Fruit fly (Drosophila melanogaster) whole organism, embryonic: Measurements from ENCODE around the gene Grasp65.

Experiments
- B-H1 ChIP-seq: fragments of 200-800 bp; sonication (Bioruptor generic); IDR thresholded peaks from 3 replicates; pipeline ENCODE4 v1.3.6; 2022; ENCODE audit warnings: missing biosample characterization, missing genetic modification characterization
- B-H2 ChIP-seq: fragments of 200-800 bp; sonication (Bioruptor generic); optimal IDR thresholded peaks from 2 replicates; lab custom pipeline; 2018; ENCODE audit warnings: missing biosample characterization, mild to moderate bottlenecking, missing genetic modification characterization
- BEAF-32 ChIP-seq: fragments of 200-800 bp; sonication (Bioruptor generic); optimal IDR thresholded peaks from 3 replicates; lab custom pipeline; 2017; ENCODE audit warnings: missing biosample characterization, missing genetic modification characterization, mild to moderate bottlenecking, moderate library complexity, missing genetic modification reagents
- CG10431 ChIP-seq: fragments of 200-800 bp; sonication (Bioruptor generic); optimal IDR thresholded peaks from 3 replicates; lab custom pipeline; 2018; ENCODE audit warnings: missing biosample characterization, mild to moderate bottlenecking, missing genetic modification characterization
- CG11695 ChIP-seq: fragments of 200-800 bp; sonication (Bioruptor generic); IDR thresholded peaks from 3 replicates; pipeline ENCODE4 v1.3.6; 2022; ENCODE audit warnings: missing biosample characterization, missing genetic modification characterization
- CG11696 ChIP-seq: fragments of 200-800 bp; sonication (Bioruptor generic); IDR thresholded peaks from 2 replicates; pipeline ENCODE4 v1.3.6; 2022; ENCODE audit warnings: missing biosample characterization, missing genetic modification characterization
- CG12744 ChIP-seq: fragments of 200-800 bp; sonication (Bioruptor generic); optimal IDR thresholded peaks from 2 replicates; lab custom pipeline; 2016; ENCODE audit warnings: missing biosample characterization, missing genetic modification characterization
- CG14014 ChIP-seq: fragments of 200-800 bp; sonication (Bioruptor generic); IDR thresholded peaks from 2 replicates; pipeline ENCODE4 v1.3.6; 2022; ENCODE audit warnings: missing biosample characterization, missing genetic modification characterization
- CG15269 ChIP-seq: fragments of 200-800 bp; sonication (Bioruptor generic); optimal IDR thresholded peaks from 2 replicates; lab custom pipeline; 2018; ENCODE audit warnings: missing biosample characterization, mild to moderate bottlenecking, missing genetic modification characterization, moderate library complexity
- CG15479 ChIP-seq: fragments of 200-800 bp; sonication (Bioruptor generic); optimal IDR thresholded peaks from 3 replicates; lab custom pipeline; 2019; ENCODE audit warnings: missing biosample characterization, mild to moderate bottlenecking, missing genetic modification characterization, moderate library complexity
- CG15514 ChIP-seq: fragments of 200-800 bp; sonication (Bioruptor generic); optimal IDR thresholded peaks from 3 replicates; lab custom pipeline; 2017; ENCODE audit warnings: missing biosample characterization, missing genetic modification characterization, mild to moderate bottlenecking, moderate library complexity, missing genetic modification reagents
- CG1602 ChIP-seq: fragments of 200-800 bp; sonication (Bioruptor generic); optimal IDR thresholded peaks from 3 replicates; lab custom pipeline; 2016; ENCODE audit warnings: missing biosample characterization, missing genetic modification characterization
- CG1832 ChIP-seq: fragments of 200-800 bp; sonication (Bioruptor generic); optimal IDR thresholded peaks from 2 replicates; lab custom pipeline; 2017; ENCODE audit warnings: missing biosample characterization, mild to moderate bottlenecking, missing genetic modification characterization, inconsistent platforms
- CG3281 ChIP-seq: fragments of 200-800 bp; sonication (Bioruptor generic); optimal IDR thresholded peaks from 3 replicates; lab custom pipeline; 2017; ENCODE audit warnings: missing biosample characterization, mild to moderate bottlenecking, missing genetic modification characterization
- CG33213 ChIP-seq: fragments of 200-800 bp; sonication (Bioruptor generic); optimal IDR thresholded peaks from 3 replicates; lab custom pipeline; 2016; ENCODE audit warnings: missing biosample characterization, missing genetic modification characterization
- CG3407 ChIP-seq: fragments of 200-800 bp; sonication (Bioruptor generic); optimal IDR thresholded peaks from 2 replicates; lab custom pipeline; 2018; ENCODE audit warnings: missing biosample characterization, mild to moderate bottlenecking, missing genetic modification characterization
- CG6791 ChIP-seq: fragments of 200-800 bp; sonication (Bioruptor generic); IDR thresholded peaks from 3 replicates; pipeline ENCODE4 v1.3.6; 2022; ENCODE audit warnings: missing biosample characterization, missing genetic modification characterization; ENCODE audit not compliant: partially characterized antibody
- CG8388 ChIP-seq: fragments of 200-800 bp; sonication (Bioruptor generic); optimal IDR thresholded peaks from 2 replicates; lab custom pipeline; 2019; ENCODE audit warnings: missing biosample characterization, mild to moderate bottlenecking, missing genetic modification characterization, moderate library complexity
- CTCF ChIP-seq: fragments of 200-800 bp; sonication (Bioruptor generic); optimal IDR thresholded peaks from 2 replicates; lab custom pipeline; 2017; ENCODE audit warnings: missing biosample characterization, mild to moderate bottlenecking, missing genetic modification characterization, moderate library complexity
- CkIIα-i1 ChIP-seq: fragments of 200-800 bp; sonication (Bioruptor generic); IDR thresholded peaks from 2 replicates; pipeline ENCODE4 v1.3.6; 2022; ENCODE audit warnings: missing biosample characterization, missing genetic modification characterization
- D19A ChIP-seq: fragments of 200-800 bp; optimal IDR thresholded peaks from 3 replicates; lab custom pipeline; 2019; ENCODE audit warnings: missing biosample characterization, mild to moderate bottlenecking, missing genetic modification characterization, moderate library complexity
- Doc3 ChIP-seq: fragments of 200-800 bp; sonication (Bioruptor generic); IDR thresholded peaks from 3 replicates; pipeline ENCODE4 v1.3.6; 2022; ENCODE audit warnings: missing biosample characterization, missing genetic modification characterization; ENCODE audit not compliant: partially characterized antibody
- Hand ChIP-seq: fragments of 200-800 bp; sonication (Bioruptor generic); optimal IDR thresholded peaks from 2 replicates; lab custom pipeline; 2017; ENCODE audit warnings: mild to moderate bottlenecking, missing biosample characterization, missing genetic modification reagents, missing genetic modification characterization
- Hmr ChIP-seq: fragments of 200-800 bp; sonication (Bioruptor generic); optimal IDR thresholded peaks from 3 replicates; lab custom pipeline; 2017; ENCODE audit warnings: mild to moderate bottlenecking, missing biosample characterization, missing genetic modification reagents, missing genetic modification characterization
- Mes4 ChIP-seq: fragments of 200-800 bp; sonication (Bioruptor generic); optimal IDR thresholded peaks from 2 replicates; lab custom pipeline; 2016; ENCODE audit warnings: missing biosample characterization, missing genetic modification characterization
- Mrtf ChIP-seq: fragments of 200-800 bp; sonication (Bioruptor generic); IDR thresholded peaks from 3 replicates; pipeline ENCODE4 v1.3.6; 2022; ENCODE audit warnings: missing biosample characterization, missing genetic modification characterization
- Scr ChIP-seq: fragments of 200-800 bp; sonication (Bioruptor generic); IDR thresholded peaks from 2 replicates; pipeline ENCODE4 v1.3.6; 2022; ENCODE audit warnings: missing biosample characterization, missing genetic modification characterization; ENCODE audit not compliant: partially characterized antibody
- Sox102F ChIP-seq: fragments of 200-800 bp; sonication (Bioruptor generic); optimal IDR thresholded peaks from 2 replicates; lab custom pipeline; 2018; ENCODE audit warnings: missing biosample characterization, mild to moderate bottlenecking, missing genetic modification characterization, moderate library complexity
- Sry-δ ChIP-seq: fragments of 200-800 bp; sonication (Bioruptor generic); optimal IDR thresholded peaks from 2 replicates; lab custom pipeline; 2016; ENCODE audit warnings: missing biosample characterization, missing genetic modification characterization
- abd-A ChIP-seq: fragments of 200-800 bp; sonication (Bioruptor generic); optimal IDR thresholded peaks from 3 replicates; lab custom pipeline; 2019; ENCODE audit warnings: missing biosample characterization, mild to moderate bottlenecking, missing genetic modification characterization, moderate library complexity
- bab2 ChIP-seq: fragments of 200-800 bp; sonication (Bioruptor generic); optimal IDR thresholded peaks from 2 replicates; lab custom pipeline; 2016; ENCODE audit warnings: missing biosample characterization, missing genetic modification characterization
- ci ChIP-seq: fragments of 200-800 bp; sonication (Bioruptor generic); IDR thresholded peaks from 3 replicates; pipeline ENCODE4 v1.3.6; 2022; ENCODE audit warnings: missing biosample characterization, missing genetic modification characterization
- croc ChIP-seq: fragments of 200-800 bp; sonication (Bioruptor generic); conservative IDR thresholded peaks from 3 replicates; pipeline ENCODE4 v1.3.6; 2022; ENCODE audit warnings: missing biosample characterization, missing genetic modification characterization
- dmrt99B ChIP-seq: fragments of 200-800 bp; sonication (Bioruptor generic); optimal IDR thresholded peaks from 2 replicates; lab custom pipeline; 2018; ENCODE audit warnings: missing biosample characterization, mild to moderate bottlenecking, missing genetic modification characterization, moderate library complexity
- ems ChIP-seq: fragments of 200-800 bp; sonication (Bioruptor generic); optimal IDR thresholded peaks from 3 replicates; lab custom pipeline; 2016; ENCODE audit warnings: missing biosample characterization, missing genetic modification characterization
- fd3F ChIP-seq: fragments of 200-800 bp; sonication (Bioruptor generic); optimal IDR thresholded peaks from 2 replicates; lab custom pipeline; 2018; ENCODE audit warnings: missing biosample characterization, mild to moderate bottlenecking, missing genetic modification characterization, moderate library complexity
- gem ChIP-seq: fragments of 200-800 bp; sonication (Bioruptor generic); optimal IDR thresholded peaks from 2 replicates; lab custom pipeline; 2019; ENCODE audit warnings: missing biosample characterization, mild to moderate bottlenecking, missing genetic modification characterization, moderate library complexity
- kni ChIP-seq: fragments of 200-800 bp; sonication (Bioruptor generic); optimal IDR thresholded peaks from 3 replicates; lab custom pipeline; 2017; ENCODE audit warnings: mild to moderate bottlenecking, missing biosample characterization, missing genetic modification reagents, missing genetic modification characterization
- nerfin-2 ChIP-seq: fragments of 200-800 bp; sonication (Bioruptor generic); IDR thresholded peaks from 2 replicates; pipeline ENCODE4 v1.3.6; 2022; ENCODE audit warnings: missing biosample characterization, missing genetic modification characterization; ENCODE audit not compliant: partially characterized antibody
- nom ChIP-seq: fragments of 200-800 bp; sonication (Bioruptor generic); optimal IDR thresholded peaks from 2 replicates; lab custom pipeline; 2017; ENCODE audit warnings: missing biosample characterization, missing genetic modification characterization, mild to moderate bottlenecking, moderate library complexity, missing genetic modification reagents
- pita ChIP-seq: fragments of 200-800 bp; sonication (Bioruptor generic); optimal IDR thresholded peaks from 2 replicates; lab custom pipeline; 2017; ENCODE audit warnings: missing biosample characterization, mild to moderate bottlenecking, missing genetic modification characterization
- salm ChIP-seq: fragments of 200-800 bp; sonication (Bioruptor generic); optimal IDR thresholded peaks from 2 replicates; lab custom pipeline; 2018; ENCODE audit warnings: missing biosample characterization, mild to moderate bottlenecking, missing genetic modification characterization
- scrt ChIP-seq: fragments of 200-800 bp; sonication (Bioruptor generic); optimal IDR thresholded peaks from 2 replicates; lab custom pipeline; 2018; ENCODE audit warnings: missing biosample characterization, mild to moderate bottlenecking, missing genetic modification characterization, moderate library complexity
- sr ChIP-seq: fragments of 200-800 bp; sonication (Bioruptor generic); IDR thresholded peaks from 3 replicates; pipeline ENCODE4 v1.3.6; 2022; ENCODE audit warnings: missing biosample characterization, missing genetic modification characterization
- stc ChIP-seq: fragments of 200-800 bp; sonication (Bioruptor generic); IDR thresholded peaks from 2 replicates; pipeline ENCODE4 v1.3.6; 2022; ENCODE audit warnings: missing biosample characterization, missing genetic modification characterization
- tap ChIP-seq: fragments of 200-800 bp; optimal IDR thresholded peaks from 3 replicates; lab custom pipeline; 2019; ENCODE audit warnings: missing biosample characterization, mild to moderate bottlenecking, missing genetic modification characterization, moderate library complexity
- usp ChIP-seq: fragments of >200 bp; optimal IDR thresholded peaks from 2 replicates; lab custom pipeline; 2017; ENCODE audit warnings: missing biosample characterization, missing genetic modification characterization

Grasp65 gene

DNA sequence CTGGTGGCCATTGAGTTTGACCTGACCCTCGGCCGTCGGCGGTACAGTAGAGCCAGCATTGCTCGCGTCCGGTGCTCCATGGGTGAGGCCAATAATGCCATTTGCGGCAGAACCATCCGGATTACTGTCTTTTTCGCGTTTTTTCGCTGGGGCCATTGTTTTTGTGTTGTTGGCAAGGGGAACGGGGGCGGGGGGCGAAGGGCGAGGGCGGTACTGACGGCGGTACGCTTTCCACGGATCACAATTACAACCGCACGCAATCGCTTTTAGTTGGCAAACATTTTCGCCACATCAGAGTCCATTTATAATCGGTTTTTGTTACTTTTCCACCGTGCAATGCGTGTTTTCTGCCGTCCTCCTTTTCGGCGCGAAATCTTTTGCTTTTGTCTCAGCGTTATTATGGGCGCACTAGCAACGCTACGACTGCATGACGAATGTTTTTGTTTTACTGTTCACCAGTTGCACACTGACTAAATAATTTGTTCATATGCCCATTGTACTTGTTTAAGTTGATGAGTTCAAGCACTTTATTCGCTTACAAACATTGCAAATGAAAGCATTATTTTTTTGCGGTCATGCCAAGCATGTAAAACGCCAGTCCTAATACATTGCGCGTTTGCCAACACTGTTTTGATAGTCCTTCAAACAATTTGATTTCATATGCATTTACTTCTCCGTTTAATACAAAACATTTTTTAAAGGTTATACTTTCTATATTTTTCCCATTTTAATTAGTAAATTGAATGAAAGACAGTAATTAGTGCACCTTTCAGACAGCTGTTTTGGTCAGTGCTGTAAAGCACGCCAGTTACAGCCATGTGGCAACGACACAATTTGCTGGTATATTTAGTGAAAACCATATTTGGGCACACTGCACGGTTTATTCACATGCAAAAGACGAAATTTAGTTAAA, 1.7 kb upstream of the Grasp65 start, which contains the start of gene Pfdn6 (continued):
- TF ChIP-seq CG3407 (GFP tag; lab: Kevin White, UChicago) (peak; percentile 53), Mrtf (GFP tag; lab: Robert Waterston, UW) (peak; percentile 75; the same call in 2 of the 3 replicates), CG11695 (GFP tag; lab: Robert Waterston, UW) (no peak), CG15514 (GFP tag; lab: Kevin White, UChicago) (peak; percentile 40), Sox102F (GFP tag; lab: Kevin White, UChicago) (peak; percentile 88), CTCF (GFP tag; lab: Kevin White, UChicago) (no peak), Sry-δ (GFP tag; lab: Kevin White, UChicago) (peak; percentile 20), nerfin-2 (GFP tag; lab: Robert Waterston, UW) (peak; percentile 76), Hmr (GFP tag; lab: Kevin White, UChicago) (peak; percentile 75), Hand (GFP tag; lab: Kevin White, UChicago) (no peak), gem (tag; lab: Kevin White, UChicago) (peak; percentile 93), sr (GFP tag; lab: Robert Waterston, UW) (0 out of 3 replicates have a peak, but pooled peaks have one; percentile 39), CG15479 (GFP tag; lab: Kevin White, UChicago) (no peak), BEAF-32 (GFP tag; lab: Kevin White, UChicago) (peak; percentile 48), Scr (GFP tag; lab: Robert Waterston, UW) (peak; percentile 64), croc (GFP tag; lab: Robert Waterston, UW) (peak; percentile 61; the same call in 2 of the 3 replicates), CG15269 (tag; lab: Kevin White, UChicago) (no peak), fd3F (GFP tag; lab: Kevin White, UChicago) (peak; percentile 60), nom (GFP tag; lab: Kevin White, UChicago) (no peak), CG6791 (GFP tag; lab: Robert Waterston, UW) (peak; percentile 70; the same call in 1 of the 3 replicates), Doc3 (GFP tag; lab: Robert Waterston, UW) (0 out of 3 replicates have a peak, but pooled peaks have one; percentile 36), B-H2 (peak; percentile 65), stc (0 out of 2 replicates have a peak, but pooled peaks have one; percentile 10), pita (GFP tag; lab: Kevin White, UChicago) (no peak), CG8388 (GFP tag; lab: Kevin White, UChicago) (no peak), CG1602 (GFP tag; lab: Kevin White, UChicago) (peak; percentile 76), D19A (tag; lab: Kevin White, UChicago) (no peak), dmrt99B (tag; lab: Kevin White, UChicago) (no peak), Mes4 (peak; percentile 42), tap (no peak), bab2 (GFP tag; lab: Kevin White, UChicago) (peak; percentile 67), CG33213 (GFP tag; lab: Kevin White, UChicago) (peak; percentile 64), usp (GFP tag; lab: Kevin White, UChicago) (no peak), CG14014 (GFP tag; lab: Robert Waterston, UW) (peak; percentile 65; the same call in 1 of the 2 replicates), kni (GFP tag; lab: Kevin White, UChicago) (no peak), ci (GFP tag; lab: Robert Waterston, UW) (peak; percentile 85; the same call in 2 of the 3 replicates), scrt (no peak), CG3281 (GFP tag; lab: Kevin White, UChicago) (peak; percentile 66), CG11696 (GFP tag; lab: Robert Waterston, UW) (peak; percentile 42; the same call in 1 of the 2 replicates), CG1832 (no peak), B-H1 (peak; percentile 41; the same call in 1 of the 3 replicates), ems (peak; percentile 75), CkIIα-i1 (GFP tag; lab: Robert Waterston, UW) (no peak), CG10431 (GFP tag; lab: Kevin White, UChicago) (peak; percentile 6), abd-A (tag; lab: Kevin White, UChicago) (no peak), salm (tag; lab: Kevin White, UChicago) (no peak), CG12744 (GFP tag; lab: Kevin White, UChicago) (peak; percentile 49)
